Worm (Caenorhabditis elegans) whole organism, young adult: ENCODE results near the gene F40F4.7.

Experiments used
- K11D2.4 ChIP-seq: fragments of 200-800 bp; sonication (Bioruptor generic); IDR thresholded peaks from 2 replicates; pipeline ENCODE4 v1.3.6; 2022; ENCODE audit warnings: missing genetic modification reagents, missing genetic modification characterization, missing compliant biosample characterization
- ama-1 ChIP-seq, 3 experiments: fragments of 150-350 bp in 1 of 3; sonication (generic microtip) in 2 of 3; optimal IDR thresholded peaks; 2 replicates each; lab custom pipeline; 2014 to 2018; ENCODE audit warnings: missing biosample characterization in 2 of 3, missing genetic modification characterization in 2 of 3, missing genetic modification reagents in 2 of 3
- lin-35 ChIP-seq, 3 experiments: fragments of 150-350 bp in 2 of 3; sonication (generic microtip) in 1 of 3; optimal IDR thresholded peaks; 2 replicates each; lab custom pipeline; 2014 to 2018; ENCODE audit warnings: missing biosample characterization in 3 of 3, missing genetic modification characterization in 3 of 3, missing genetic modification reagents in 3 of 3
- pha-4 ChIP-seq: fragments of 150-350 bp; sonication (generic microtip); optimal IDR thresholded peaks from 2 replicates; lab custom pipeline; 2014; ENCODE audit warnings: missing biosample characterization, missing genetic modification reagents, missing genetic modification characterization

- TF ChIP-seq K11D2.4 (GFP tag; lab: Robert Waterston, UW) (no peak), lin-35 (GFP tag; optimal IDR thresholded peaks at IDR 0.05; lab: Kevin White, UChicago) (no peak), ama-1 (optimal IDR thresholded peaks at IDR 0.05; lab: Kevin White, UChicago) (no peak), ama-1 (GFP tag; optimal IDR thresholded peaks at IDR 0.05; lab: Kevin White, UChicago) (no peak), pha-4 (no peak)
Observed at ce11 chrX:3197319-3197718, 48.4 kb downstream of the F40F4.7 start.
